Fruit fly (Drosophila melanogaster) whole organism, embryonic: Measurements from ENCODE around the gene dhd.

Experiments
- ATbp ChIP-seq: fragments of 200-800 bp; sonication (Bioruptor generic); optimal IDR thresholded peaks from 2 replicates; lab custom pipeline; 2017; ENCODE audit warnings: missing biosample characterization, mild to moderate bottlenecking, missing genetic modification characterization, missing genetic modification reagents
- Adf1 ChIP-seq: fragments of 200-800 bp; sonication (Bioruptor generic); IDR thresholded peaks from 2 replicates; pipeline ENCODE4 v1.3.6; 2022; ENCODE audit warnings: missing biosample characterization, missing genetic modification characterization
- Aef1 ChIP-seq: fragments of 200-800 bp; sonication (Bioruptor generic); IDR thresholded peaks from 3 replicates; pipeline ENCODE4 v1.3.6; 2022; ENCODE audit warnings: missing biosample characterization, missing genetic modification characterization
- Atf6 ChIP-seq: fragments of 200-800 bp; sonication (Bioruptor generic); IDR thresholded peaks from 2 replicates; pipeline ENCODE4 v1.3.6; 2022; ENCODE audit warnings: missing biosample characterization, missing genetic modification characterization
- C15 ChIP-seq: fragments of 200-800 bp; sonication (Bioruptor generic); IDR thresholded peaks from 3 replicates; pipeline ENCODE4 v1.3.6; 2022; ENCODE audit warnings: missing biosample characterization, missing genetic modification characterization
- CG10267 ChIP-seq: fragments of 200-800 bp; sonication (Bioruptor generic); optimal IDR thresholded peaks from 2 replicates; lab custom pipeline; 2018; ENCODE audit warnings: missing biosample characterization, mild to moderate bottlenecking, missing genetic modification characterization, moderate library complexity
- CG10654 ChIP-seq: fragments of 200-800 bp; sonication (Bioruptor generic); optimal IDR thresholded peaks from 2 replicates; lab custom pipeline; 2016; ENCODE audit warnings: missing biosample characterization, missing genetic modification characterization
- CG10979 ChIP-seq: fragments of 200-800 bp; sonication (Bioruptor generic); optimal IDR thresholded peaks from 2 replicates; lab custom pipeline; 2018; ENCODE audit warnings: missing biosample characterization, mild to moderate bottlenecking, missing genetic modification characterization, moderate library complexity
- CG11456 ChIP-seq: fragments of 200-800 bp; sonication (Bioruptor generic); IDR thresholded peaks from 3 replicates; pipeline ENCODE4 v1.3.6; 2022; ENCODE audit warnings: missing biosample characterization, missing genetic modification characterization
- CG17361 ChIP-seq: fragments of 200-800 bp; sonication (Bioruptor generic); IDR thresholded peaks from 3 replicates; pipeline ENCODE4 v1.3.6; 2022; ENCODE audit warnings: missing biosample characterization, missing genetic modification characterization
- CG1832 ChIP-seq: fragments of 200-800 bp; sonication (Bioruptor generic); optimal IDR thresholded peaks from 2 replicates; lab custom pipeline; 2017; ENCODE audit warnings: missing biosample characterization, mild to moderate bottlenecking, missing genetic modification characterization, inconsistent platforms
- CG18619 ChIP-seq: fragments of 200-800 bp; sonication (Bioruptor generic); optimal IDR thresholded peaks from 3 replicates; lab custom pipeline; 2017; ENCODE audit warnings: missing biosample characterization, mild to moderate bottlenecking, missing genetic modification characterization
- CG31388 ChIP-seq: fragments of 200-800 bp; sonication (Bioruptor generic); optimal IDR thresholded peaks from 2 replicates; lab custom pipeline; 2016; ENCODE audit warnings: missing biosample characterization, missing genetic modification characterization
- CG32532 ChIP-seq: fragments of 200-800 bp; sonication (Bioruptor generic); IDR thresholded peaks from 2 replicates; pipeline ENCODE4 v1.3.6; 2022; ENCODE audit warnings: missing biosample characterization, missing genetic modification characterization
- CG32767 ChIP-seq: fragments of 200-800 bp; sonication (Bioruptor generic); IDR thresholded peaks from 2 replicates; pipeline ENCODE4 v1.3.6; 2022; ENCODE audit warnings: missing biosample characterization, missing genetic modification characterization
- CG32772 ChIP-seq: fragments of 200-800 bp; sonication (Bioruptor generic); IDR thresholded peaks from 2 replicates; pipeline ENCODE4 v1.3.6; 2022; ENCODE audit warnings: missing biosample characterization, missing genetic modification characterization
- CG3847 ChIP-seq: fragments of 200-800 bp; sonication (Bioruptor generic); IDR thresholded peaks from 2 replicates; pipeline ENCODE4 v1.3.6; 2022; ENCODE audit warnings: missing biosample characterization, missing genetic modification characterization
- CG4617 ChIP-seq: fragments of 200-800 bp; sonication (Bioruptor generic); optimal IDR thresholded peaks from 3 replicates; lab custom pipeline; 2016; ENCODE audit warnings: missing biosample characterization, missing genetic modification characterization, borderline replicate concordance
- CG4854 ChIP-seq: fragments of 200-800 bp; sonication (Bioruptor generic); optimal IDR thresholded peaks from 2 replicates; lab custom pipeline; 2016; ENCODE audit warnings: missing biosample characterization, missing genetic modification characterization, inconsistent platforms
- CG7786 ChIP-seq: fragments of 200-800 bp; sonication (Bioruptor generic); optimal IDR thresholded peaks from 2 replicates; lab custom pipeline; 2016; ENCODE audit warnings: missing biosample characterization, missing genetic modification characterization
- CG9727 ChIP-seq: fragments of 200-800 bp; sonication (Bioruptor generic); optimal IDR thresholded peaks from 3 replicates; lab custom pipeline; 2017; ENCODE audit warnings: missing biosample characterization, mild to moderate bottlenecking, missing genetic modification characterization
- CHES-1-like ChIP-seq: fragments of 200-800 bp; sonication (Bioruptor generic); optimal IDR thresholded peaks from 2 replicates; lab custom pipeline; 2016; ENCODE audit warnings: missing biosample characterization, missing genetic modification characterization
- E2f1 ChIP-seq: fragments of 200-800 bp; sonication (Bioruptor generic); IDR thresholded peaks from 2 replicates; pipeline ENCODE4 v1.3.6; 2022; ENCODE audit warnings: missing biosample characterization, missing genetic modification characterization
- Ets97D ChIP-seq: fragments of 200-800 bp; sonication (Bioruptor generic); optimal IDR thresholded peaks from 3 replicates; lab custom pipeline; 2016; ENCODE audit warnings: missing biosample characterization, missing genetic modification characterization
- Max ChIP-seq: fragments of 200-800 bp; sonication (Bioruptor generic); optimal IDR thresholded peaks from 2 replicates; lab custom pipeline; 2016; ENCODE audit warnings: missing biosample characterization, mild to moderate bottlenecking, missing genetic modification characterization
- Mes4 ChIP-seq: fragments of 200-800 bp; sonication (Bioruptor generic); optimal IDR thresholded peaks from 2 replicates; lab custom pipeline; 2016; ENCODE audit warnings: missing biosample characterization, missing genetic modification characterization
- PHDP ChIP-seq: fragments of 200-800 bp; sonication (Bioruptor generic); optimal IDR thresholded peaks from 3 replicates; lab custom pipeline; 2018; ENCODE audit warnings: missing biosample characterization, mild to moderate bottlenecking, missing genetic modification characterization, moderate library complexity
- Pdp1 ChIP-seq, 2 experiments: fragments of 200-800 bp; sonication (Bioruptor generic); optimal IDR thresholded peaks; 3 replicates each; lab custom pipeline; 2016; ENCODE audit warnings: missing biosample characterization in 2 of 2, missing genetic modification characterization in 2 of 2, mild to moderate bottlenecking in 1 of 2, moderate library complexity in 1 of 2
- Ptx1 ChIP-seq: fragments of 200-800 bp; sonication (Bioruptor generic); IDR thresholded peaks from 2 replicates; pipeline ENCODE4 v1.3.6; 2022; ENCODE audit warnings: missing biosample characterization, missing genetic modification characterization
- Ravus ChIP-seq: fragments of 200-800 bp; sonication (Bioruptor generic); IDR thresholded peaks from 2 replicates; pipeline ENCODE4 v1.3.6; 2022; ENCODE audit warnings: missing biosample characterization, missing genetic modification characterization
- Sry-δ ChIP-seq: fragments of 200-800 bp; sonication (Bioruptor generic); optimal IDR thresholded peaks from 2 replicates; lab custom pipeline; 2016; ENCODE audit warnings: missing biosample characterization, missing genetic modification characterization
- Tbp ChIP-seq: fragments of >200 bp; optimal IDR thresholded peaks from 2 replicates; lab custom pipeline; 2018; ENCODE audit warnings: missing biosample characterization, missing genetic modification characterization
- ab ChIP-seq: fragments of 200-800 bp; sonication (Bioruptor generic); optimal IDR thresholded peaks from 2 replicates; lab custom pipeline; 2016; ENCODE audit warnings: missing biosample characterization, missing genetic modification characterization
- abd-A ChIP-seq: fragments of 200-800 bp; sonication (Bioruptor generic); optimal IDR thresholded peaks from 3 replicates; lab custom pipeline; 2019; ENCODE audit warnings: missing biosample characterization, mild to moderate bottlenecking, missing genetic modification characterization, moderate library complexity
- bab2 ChIP-seq: fragments of 200-800 bp; sonication (Bioruptor generic); optimal IDR thresholded peaks from 2 replicates; lab custom pipeline; 2016; ENCODE audit warnings: missing biosample characterization, missing genetic modification characterization
- br ChIP-seq: fragments of >200 bp; optimal IDR thresholded peaks from 2 replicates; lab custom pipeline; 2017
- dmrt11E ChIP-seq: fragments of 200-800 bp; sonication (Bioruptor generic); optimal IDR thresholded peaks from 3 replicates; lab custom pipeline; 2018; ENCODE audit warnings: missing biosample characterization, mild to moderate bottlenecking, missing genetic modification characterization, moderate library complexity
- gsb-n ChIP-seq: fragments of 200-800 bp; sonication (Bioruptor generic); optimal IDR thresholded peaks from 3 replicates; lab custom pipeline; 2018; ENCODE audit warnings: missing biosample characterization, mild to moderate bottlenecking, missing genetic modification characterization
- her ChIP-seq: fragments of 200-800 bp; sonication (Bioruptor generic); optimal IDR thresholded peaks from 2 replicates; lab custom pipeline; 2016; ENCODE audit warnings: missing biosample characterization, missing genetic modification characterization
- inv ChIP-seq: fragments of 200-800 bp; sonication (Bioruptor generic); IDR thresholded peaks from 2 replicates; pipeline ENCODE4 v1.3.6; 2022; ENCODE audit warnings: missing biosample characterization, missing genetic modification characterization; ENCODE audit not compliant: partially characterized antibody
- lmd ChIP-seq: fragments of 200-800 bp; sonication (Bioruptor generic); IDR thresholded peaks from 2 replicates; pipeline ENCODE4 v1.3.6; 2022; ENCODE audit warnings: missing biosample characterization, missing genetic modification characterization
- mirr ChIP-seq: fragments of 200-800 bp; sonication (Bioruptor generic); optimal IDR thresholded peaks from 3 replicates; lab custom pipeline; 2018; ENCODE audit warnings: missing biosample characterization, mild to moderate bottlenecking, missing genetic modification characterization
- nmo ChIP-seq: fragments of 200-800 bp; sonication (Bioruptor generic); optimal IDR thresholded peaks from 2 replicates; lab custom pipeline; 2018; ENCODE audit warnings: missing biosample characterization, mild to moderate bottlenecking, missing genetic modification characterization, moderate library complexity
- odd ChIP-seq: fragments of 200-800 bp; sonication (Bioruptor generic); optimal IDR thresholded peaks from 2 replicates; lab custom pipeline; 2017; ENCODE audit warnings: missing biosample characterization, mild to moderate bottlenecking, missing genetic modification characterization
- otp ChIP-seq: fragments of 200-800 bp; sonication (Bioruptor generic); IDR thresholded peaks from 3 replicates; pipeline ENCODE4, ENCODE4 v1.3.6; 2022; ENCODE audit warnings: missing biosample characterization, missing genetic modification characterization
- pb ChIP-seq: fragments of 200-800 bp; sonication (Bioruptor generic); optimal IDR thresholded peaks from 3 replicates; lab custom pipeline; 2016; ENCODE audit warnings: missing biosample characterization, missing genetic modification characterization
- psq ChIP-seq: fragments of 200-800 bp; sonication (Bioruptor generic); optimal IDR thresholded peaks from 2 replicates; lab custom pipeline; 2017; ENCODE audit warnings: missing biosample characterization, missing genetic modification characterization
- sd ChIP-seq: fragments of 200-800 bp; sonication (Bioruptor generic); optimal IDR thresholded peaks from 3 replicates; lab custom pipeline; 2018; ENCODE audit warnings: missing biosample characterization, mild to moderate bottlenecking, missing genetic modification characterization, moderate library complexity
- stc ChIP-seq: fragments of 200-800 bp; sonication (Bioruptor generic); IDR thresholded peaks from 2 replicates; pipeline ENCODE4 v1.3.6; 2022; ENCODE audit warnings: missing biosample characterization, missing genetic modification characterization
- trh ChIP-seq: fragments of 200-800 bp; sonication (Bioruptor generic); optimal IDR thresholded peaks from 2 replicates; lab custom pipeline; 2016; ENCODE audit warnings: missing biosample characterization, missing genetic modification characterization
- vnd ChIP-seq: fragments of 200-800 bp; sonication (Bioruptor generic); IDR thresholded peaks from 3 replicates; pipeline ENCODE4 v1.3.6; 2022; ENCODE audit warnings: missing biosample characterization, missing genetic modification characterization; ENCODE audit not compliant: partially characterized antibody
- yki ChIP-seq: fragments of >200 bp; optimal IDR thresholded peaks from 3 replicates; lab custom pipeline; 2018

Gene dhd

DNA sequence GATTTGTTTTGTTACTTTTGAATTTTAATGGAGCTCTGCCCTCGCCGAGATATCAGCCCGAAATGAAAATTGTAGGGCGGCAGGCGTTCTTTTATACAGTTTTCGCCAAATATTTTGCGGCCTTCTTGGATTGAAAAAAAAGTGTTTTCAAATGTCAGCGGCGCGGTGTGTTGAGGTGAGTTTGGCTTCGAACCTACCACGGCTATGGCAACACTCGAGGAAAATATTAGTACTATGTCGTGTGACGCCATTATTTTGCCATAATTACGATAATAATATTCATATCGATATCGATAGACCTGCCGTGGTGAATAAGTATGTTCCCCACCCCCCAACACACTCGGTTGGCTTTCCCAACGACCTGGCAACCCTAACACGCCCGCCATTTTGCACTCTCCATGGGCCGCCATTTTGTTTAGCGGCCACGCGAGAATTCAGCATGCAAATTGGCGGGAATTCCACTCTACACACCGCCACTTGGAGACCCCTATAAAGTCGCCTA lies at the start of gene dhd, which contains the start of gene TrxT (continued):
- TF ChIP-seq CG7786 (GFP tag; lab: Kevin White, UChicago) (no peak), gsb-n (tag; lab: Kevin White, UChicago) (no peak), lmd (GFP tag; lab: Robert Waterston, UW) (peak; percentile 42; the same call in 1 of the 2 replicates), CG1832 (GFP tag; lab: Kevin White, UChicago) (no peak), dmrt11E (peak; percentile 28), psq (GFP tag; lab: Kevin White, UChicago) (no peak), sd (tag; lab: Kevin White, UChicago) (no peak), CG17361 (GFP tag; lab: Robert Waterston, UW) (no peak), ATbp (GFP tag; lab: Kevin White, UChicago) (no peak), abd-A (tag; lab: Kevin White, UChicago) (no peak), CG9727 (GFP tag; lab: Kevin White, UChicago) (peak; percentile 21), nmo (GFP tag; lab: Kevin White, UChicago) (peak; percentile 46), Aef1 (GFP tag; lab: Robert Waterston, UW) (peak; percentile 12; the same call in 1 of the 3 replicates), CG3847 (peak; percentile 50; the same call in 1 of the 2 replicates), mirr (GFP tag; lab: Kevin White, UChicago) (peak; percentile 25), Ets97D (GFP tag; lab: Kevin White, UChicago) (peak; percentile 96), trh (no peak), CG10267 (tag; lab: Kevin White, UChicago) (peak; percentile 15), Max (GFP tag; lab: Kevin White, UChicago) (peak; percentile 6), CG32532 (peak; percentile 57; the same call in 1 of the 2 replicates), CG18619 (no peak), CG4854 (GFP tag; lab: Kevin White, UChicago) (no peak), E2f1 (peak; percentile 69), Atf6 (0 out of 2 replicates have a peak, but pooled peaks have one; percentile 29), Sry-δ (GFP tag; lab: Kevin White, UChicago) (peak; percentile 63), CG32772 (GFP tag; lab: Robert Waterston, UW) (no peak), pb (peak; percentile 19), vnd (0 out of 3 replicates have a peak, but pooled peaks have one; percentile 11), Ptx1 (GFP tag; lab: Robert Waterston, UW) (peak; percentile 28; the same call in 1 of the 2 replicates), CG32767 (GFP tag; lab: Robert Waterston, UW) (no peak), her (peak; percentile 7), Ravus (GFP tag; lab: Robert Waterston, UW) (no peak), Mes4 (no peak), Tbp (GFP tag; lab: Kevin White, UChicago) (no peak), Pdp1 (GFP tag; optimal IDR thresholded peaks at IDR 0.05; lab: Kevin White, UChicago) (peak in 1 of 2 experiments; percentile 25), ab (GFP tag; lab: Kevin White, UChicago) (no peak), PHDP (tag; lab: Kevin White, UChicago) (no peak), yki (lab: Kevin White, UChicago) (no peak), CG31388 (GFP tag; lab: Kevin White, UChicago) (no peak), stc (GFP tag; lab: Robert Waterston, UW) (no peak), C15 (GFP tag; lab: Robert Waterston, UW) (no peak), CHES-1-like (GFP tag; lab: Kevin White, UChicago) (peak; percentile 38), CG10654 (GFP tag; lab: Kevin White, UChicago) (no peak), Adf1 (peak; percentile 37; the same call in 1 of the 2 replicates), inv (GFP tag; lab: Robert Waterston, UW) (no peak), br (no peak), odd (GFP tag; lab: Kevin White, UChicago) (no peak), CG11456 (GFP tag; lab: Robert Waterston, UW) (0 out of 3 replicates have a peak, but pooled peaks have one; percentile 57), CG4617 (GFP tag; lab: Kevin White, UChicago) (no peak), bab2 (GFP tag; lab: Kevin White, UChicago) (peak; percentile 12), CG10979 (tag; lab: Kevin White, UChicago) (peak; percentile 9), otp (GFP tag; lab: Robert Waterston, UW) (no peak)
